Worm (Caenorhabditis elegans): ENCODE data around the gene swip-10.

Gene swip-10

ce11 chrX:2118162-2118561 lies at the start of gene swip-10:
Gene swip-10 (minus strand): TSS chrX:2118262.
- no peak for TF ChIP-seq flt-1 (GFP tag; IDR thresholded peaks at IDR 0.05)
- TF ChIP-seq ztf-23 (GFP tag; IDR thresholded peaks at IDR 0.05), result no peak
- no peak for TF ChIP-seq ztf-29 (GFP tag; IDR thresholded peaks at IDR 0.05)
- TF ChIP-seq cog-1 (tag; optimal IDR thresholded peaks at IDR 0.05), result no peak
- TF ChIP-seq T22C8.4 (GFP tag; IDR thresholded peaks at IDR 0.05), result no peak

- no peak for TF ChIP-seq ref-1 (GFP tag; conservative IDR thresholded peaks at IDR 0.05)
- no peak for TF ChIP-seq klf-2 (GFP tag; conservative IDR thresholded peaks at IDR 0.05)
- TF ChIP-seq cog-1 (tag; optimal IDR thresholded peaks at IDR 0.05), result no peak
- no peak for TF ChIP-seq tab-1 (GFP tag; IDR thresholded peaks at IDR 0.05)
- no peak for TF ChIP-seq flt-1 (GFP tag; IDR thresholded peaks at IDR 0.05)
Observed at ce11 chrX:2164751-2165150, 46.7 kb upstream of the swip-10 start, which contains the start of gene F48B9.3. Gene F48B9.3 (plus strand): TSS chrX:2165051.

- TF ChIP-seq cog-1 (tag; optimal IDR thresholded peaks at IDR 0.05), result no peak
- TF ChIP-seq ztf-23 (GFP tag; IDR thresholded peaks at IDR 0.05), result no peak
- TF ChIP-seq ref-1 (GFP tag; conservative IDR thresholded peaks at IDR 0.05), result no peak
- TF ChIP-seq tab-1 (GFP tag; IDR thresholded peaks at IDR 0.05), result no peak
- no peak for TF ChIP-seq klf-2 (GFP tag; conservative IDR thresholded peaks at IDR 0.05)
- TF ChIP-seq T22C8.4 (GFP tag; IDR thresholded peaks at IDR 0.05), result no peak
Observed at ce11 chrX:2163084-2163483, 45.0 kb upstream of the swip-10 start, which contains the start of gene pdf-2. Gene pdf-2 (plus strand): TSS chrX:2163384.

ce11 chrX:2157855-2158254 lies 39.8 kb upstream of the swip-10 start:
- TF ChIP-seq klf-2 (GFP tag; conservative IDR thresholded peaks at IDR 0.05), result no peak
- no peak for TF ChIP-seq ztf-23 (GFP tag; IDR thresholded peaks at IDR 0.05)
- no peak for TF ChIP-seq med-1 (GFP tag; optimal IDR thresholded peaks at IDR 0.05; ENCODE audit: insufficient read depth)
- no peak for TF ChIP-seq T22C8.4 (GFP tag; IDR thresholded peaks at IDR 0.05)
- no peak for TF ChIP-seq cog-1 (tag; optimal IDR thresholded peaks at IDR 0.05)
- TF ChIP-seq ztf-29 (GFP tag; IDR thresholded peaks at IDR 0.05), result no peak
- no peak for TF ChIP-seq ref-1 (GFP tag; conservative IDR thresholded peaks at IDR 0.05)
- TF ChIP-seq tab-1 (GFP tag; IDR thresholded peaks at IDR 0.05), result no peak
- no peak for TF ChIP-seq flt-1 (GFP tag; IDR thresholded peaks at IDR 0.05)

DNA sequence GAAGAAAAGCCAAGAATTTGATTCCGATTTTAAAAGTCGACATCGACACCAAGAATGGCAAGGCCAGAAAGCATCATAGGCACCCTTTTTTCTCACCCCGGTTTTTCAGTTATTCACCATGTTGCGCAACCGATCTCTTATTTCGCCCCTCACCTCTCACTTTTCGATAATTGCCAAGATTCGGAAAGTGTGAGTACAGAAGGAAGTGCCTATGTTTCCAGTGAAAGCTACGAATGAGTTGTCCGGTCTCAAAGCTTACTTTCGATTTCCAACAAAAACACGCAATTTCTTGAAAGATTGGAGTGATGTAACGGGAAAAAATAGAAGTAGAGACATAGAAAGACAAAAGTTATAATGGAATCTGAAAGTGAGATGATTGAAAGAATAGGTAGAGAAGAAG lies 35.7 kb upstream of the swip-10 start:
- TF ChIP-seq flt-1 (GFP tag; IDR thresholded peaks at IDR 0.05) (no peak), ztf-23 (GFP tag; IDR thresholded peaks at IDR 0.05) (no peak), ztf-29 (GFP tag; IDR thresholded peaks at IDR 0.05) (no peak), tab-1 (GFP tag; IDR thresholded peaks at IDR 0.05) (no peak), T22C8.4 (GFP tag; IDR thresholded peaks at IDR 0.05) (no peak), klf-2 (GFP tag; conservative IDR thresholded peaks at IDR 0.05) (no peak), cog-1 (tag; optimal IDR thresholded peaks at IDR 0.05) (no peak), ref-1 (GFP tag; conservative IDR thresholded peaks at IDR 0.05) (no peak), med-1 (GFP tag; optimal IDR thresholded peaks at IDR 0.05; ENCODE audit: insufficient read depth) (no peak)

DNA sequence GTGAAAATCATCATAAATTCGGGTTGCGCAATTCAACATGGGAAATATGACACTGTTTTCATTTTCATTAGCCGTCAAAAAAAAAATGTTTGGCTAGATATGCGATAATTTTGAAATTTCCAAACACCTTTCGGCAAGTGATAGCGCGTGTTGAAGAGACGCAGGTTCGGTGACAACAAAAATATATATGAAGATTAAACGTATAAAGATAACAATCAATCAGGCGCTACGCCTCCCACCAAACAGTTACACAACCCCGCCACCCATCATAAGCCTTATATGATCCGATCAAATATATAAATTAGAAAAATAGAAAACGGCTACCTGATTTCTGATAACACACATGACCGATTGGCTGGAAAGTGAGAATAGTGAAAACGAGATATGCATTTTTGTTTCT lies 34.0 kb upstream of the swip-10 start:
- TF ChIP-seq cog-1 (tag; optimal IDR thresholded peaks at IDR 0.05), result no peak
- no peak for TF ChIP-seq ref-1 (GFP tag; conservative IDR thresholded peaks at IDR 0.05)
- TF ChIP-seq tab-1 (GFP tag; IDR thresholded peaks at IDR 0.05), result no peak
- no peak for TF ChIP-seq med-1 (GFP tag; optimal IDR thresholded peaks at IDR 0.05; ENCODE audit: insufficient read depth)
- TF ChIP-seq ztf-29 (GFP tag; IDR thresholded peaks at IDR 0.05), result no peak

ce11 chrX:2150006-2150405 lies 31.9 kb upstream of the swip-10 start, which contains the start of gene npax-2:
Gene npax-2 (minus strand): TSS chrX:2150106.
- TF ChIP-seq med-1 (GFP tag; optimal IDR thresholded peaks at IDR 0.05; ENCODE audit: insufficient read depth) (no peak), flt-1 (GFP tag; IDR thresholded peaks at IDR 0.05) (no peak), cog-1 (tag; optimal IDR thresholded peaks at IDR 0.05) (no peak), ref-1 (GFP tag; conservative IDR thresholded peaks at IDR 0.05) (no peak), ztf-23 (GFP tag; IDR thresholded peaks at IDR 0.05) (no peak), klf-2 (GFP tag; conservative IDR thresholded peaks at IDR 0.05) (no peak), tab-1 (GFP tag; IDR thresholded peaks at IDR 0.05) (no peak), T22C8.4 (GFP tag; IDR thresholded peaks at IDR 0.05) (no peak), ztf-29 (GFP tag; IDR thresholded peaks at IDR 0.05) (no peak)

ce11 chrX:2145629-2146028 lies 27.6 kb upstream of the swip-10 start, which contains the start of gene dpy-3:
Gene dpy-3 (minus strand): TSS chrX:2145647.
- no peak for TF ChIP-seq tab-1 (GFP tag; IDR thresholded peaks at IDR 0.05)
- TF ChIP-seq cog-1 (tag; optimal IDR thresholded peaks at IDR 0.05), result no peak
- no peak for TF ChIP-seq ref-1 (GFP tag; conservative IDR thresholded peaks at IDR 0.05)
- no peak for TF ChIP-seq T22C8.4 (GFP tag; IDR thresholded peaks at IDR 0.05)
- no peak for TF ChIP-seq med-1 (GFP tag; optimal IDR thresholded peaks at IDR 0.05; ENCODE audit: insufficient read depth)
- TF ChIP-seq flt-1 (GFP tag; IDR thresholded peaks at IDR 0.05), result no peak
- TF ChIP-seq ztf-29 (GFP tag; IDR thresholded peaks at IDR 0.05), result no peak
- no peak for TF ChIP-seq ztf-23 (GFP tag; IDR thresholded peaks at IDR 0.05)
- no peak for TF ChIP-seq klf-2 (GFP tag; conservative IDR thresholded peaks at IDR 0.05)

ce11 chrX:2144875-2145274 lies 26.8 kb upstream of the swip-10 start:
- TF ChIP-seq ztf-23 (GFP tag; IDR thresholded peaks at IDR 0.05) (no peak), med-1 (GFP tag; optimal IDR thresholded peaks at IDR 0.05; ENCODE audit: insufficient read depth) (no peak), klf-2 (GFP tag; conservative IDR thresholded peaks at IDR 0.05) (no peak), ref-1 (GFP tag; conservative IDR thresholded peaks at IDR 0.05) (no peak), flt-1 (GFP tag; IDR thresholded peaks at IDR 0.05) (no peak), tab-1 (GFP tag; IDR thresholded peaks at IDR 0.05) (no peak), ztf-29 (GFP tag; IDR thresholded peaks at IDR 0.05) (no peak), T22C8.4 (GFP tag; IDR thresholded peaks at IDR 0.05) (no peak), cog-1 (tag; optimal IDR thresholded peaks at IDR 0.05) (no peak)

DNA sequence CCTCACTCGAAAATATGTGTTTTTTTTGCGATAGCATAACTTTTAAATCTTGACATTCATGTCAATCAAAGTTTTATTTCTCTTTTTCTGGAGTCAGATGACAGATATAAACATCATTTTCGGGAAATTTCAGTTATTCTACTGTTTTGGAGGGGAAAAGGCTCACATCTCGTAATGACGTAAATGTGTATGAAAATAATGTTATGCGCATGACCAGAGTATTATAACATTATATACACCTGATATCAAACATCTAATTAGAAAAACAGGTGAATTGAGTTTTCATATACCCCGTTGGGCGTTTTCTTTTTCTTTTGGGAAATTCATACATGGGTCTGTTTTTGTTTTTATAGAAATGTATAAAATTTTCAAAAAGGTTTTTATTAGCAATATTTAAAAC lies 26.2 kb upstream of the swip-10 start:
- no peak for TF ChIP-seq tab-1 (GFP tag; IDR thresholded peaks at IDR 0.05)
- no peak for TF ChIP-seq T22C8.4 (GFP tag; IDR thresholded peaks at IDR 0.05)
- no peak for TF ChIP-seq ztf-29 (GFP tag; IDR thresholded peaks at IDR 0.05)
